Worm (Caenorhabditis elegans) whole organism, dauer: ENCODE results near the gene F49F1.10.
"Not testable (repeated sequence)": the region's sequence is repeated elsewhere in the genome, so short reads cannot be mapped to it uniquely, and the experiment has no call there.

Experiments
- unc-62 ChIP-seq: sonication (generic microtip); optimal IDR thresholded peaks from 2 replicates; lab custom pipeline; 2017; ENCODE audit warnings: missing biosample characterization, missing genetic modification reagents, missing genetic modification characterization

The F49F1.10 gene

ce11 chrIV:4142986-4143385, 4.1 kb upstream of the F49F1.10 start, which contains the start of gene F49F1.12:
Gene F49F1.12 (minus strand): TSS chrIV:4143086.
- not testable (repeated sequence) for TF ChIP-seq unc-62 (GFP tag; lab: Kevin White, UChicago)

DNA sequence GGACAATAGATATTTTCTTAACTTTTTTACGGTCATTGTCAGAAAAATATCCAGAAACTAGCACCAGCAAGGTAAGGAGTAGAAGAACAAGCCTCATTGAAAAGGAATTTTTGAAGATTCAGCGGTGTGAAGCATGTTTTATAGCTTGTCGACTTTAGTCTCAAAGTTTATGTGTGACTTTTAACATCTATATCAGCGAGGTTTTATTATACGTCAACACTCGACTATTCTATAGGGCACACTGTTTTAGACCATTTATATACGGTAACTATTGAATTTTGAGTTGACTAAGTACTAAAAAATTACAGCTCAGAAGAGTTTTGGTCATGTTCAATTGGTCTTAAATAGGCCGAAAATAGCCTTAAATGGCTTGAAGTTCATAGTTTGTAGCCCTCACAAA, 2.4 kb upstream of the F49F1.10 start, which contains the start of gene F49F1.11:
Gene F49F1.11, minus strand, starts transcription at position 101 of the 400 bp plus-strand sequence.
- TF ChIP-seq unc-62 (GFP tag; lab: Kevin White, UChicago) = no peak

DNA sequence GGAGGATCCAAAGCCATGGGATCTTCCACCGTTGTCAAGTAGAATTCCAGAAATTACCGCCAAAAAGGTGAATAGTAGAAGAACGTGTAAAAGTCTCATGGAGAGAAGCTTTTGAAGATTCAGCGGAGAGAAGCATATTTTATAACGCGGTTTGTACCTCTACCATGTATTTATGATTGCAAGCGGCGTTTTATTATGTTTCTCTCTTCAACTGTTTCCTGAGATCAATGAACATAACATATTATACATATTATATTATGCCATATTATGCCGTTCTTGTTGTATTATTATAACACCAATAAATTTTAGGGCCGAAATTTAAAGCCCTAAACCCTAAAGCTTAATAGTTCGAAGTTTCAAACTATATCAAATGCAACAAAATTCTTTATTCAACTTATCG, 1.3 kb upstream of the F49F1.10 start, which contains the start of gene F49F1.18:
Gene F49F1.18, minus strand, starts transcription at position 101 of the 400 bp plus-strand sequence.
- TF ChIP-seq unc-62 (GFP tag; lab: Kevin White, UChicago) = no peak

DNA sequence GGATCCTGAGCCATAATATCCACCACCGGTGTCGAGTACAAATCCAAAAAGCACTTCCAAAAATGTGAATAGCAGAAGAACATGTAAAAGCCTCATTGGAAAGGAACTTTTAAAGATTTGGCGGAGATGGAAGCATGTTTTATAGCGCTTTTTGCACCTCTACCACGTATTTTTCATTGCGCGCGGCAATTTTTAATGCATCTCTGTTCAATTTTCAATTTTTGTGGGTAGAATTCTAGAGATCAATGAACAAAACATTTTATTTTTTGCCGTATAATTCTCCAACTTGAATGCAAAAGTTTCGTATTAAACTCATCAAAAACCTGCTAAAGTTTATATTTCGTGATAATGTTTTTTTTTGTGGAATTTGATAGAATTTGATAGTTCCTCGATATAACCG, 1.4 kb downstream of the F49F1.10 start, which contains the start of gene F49F1.9:
Gene F49F1.9, minus strand, starts transcription at position 101 of the 400 bp plus-strand sequence.
- no peak for TF ChIP-seq unc-62 (GFP tag; lab: Kevin White, UChicago)

ce11 chrIV:4135744-4136143, 3.2 kb downstream of the F49F1.10 start, which contains the start of gene F49F1.17:
Gene F49F1.17 (minus strand): TSS chrIV:4135844.
- TF ChIP-seq unc-62 (GFP tag; lab: Kevin White, UChicago) = no peak

ce11 chrIV:4125657-4126056, 13.3 kb downstream of the F49F1.10 start, which contains the start of gene F49F1.7:
Gene F49F1.7 (minus strand): TSS chrIV:4125757.
- TF ChIP-seq unc-62 (GFP tag; lab: Kevin White, UChicago) = not testable (repeated sequence)

DNA sequence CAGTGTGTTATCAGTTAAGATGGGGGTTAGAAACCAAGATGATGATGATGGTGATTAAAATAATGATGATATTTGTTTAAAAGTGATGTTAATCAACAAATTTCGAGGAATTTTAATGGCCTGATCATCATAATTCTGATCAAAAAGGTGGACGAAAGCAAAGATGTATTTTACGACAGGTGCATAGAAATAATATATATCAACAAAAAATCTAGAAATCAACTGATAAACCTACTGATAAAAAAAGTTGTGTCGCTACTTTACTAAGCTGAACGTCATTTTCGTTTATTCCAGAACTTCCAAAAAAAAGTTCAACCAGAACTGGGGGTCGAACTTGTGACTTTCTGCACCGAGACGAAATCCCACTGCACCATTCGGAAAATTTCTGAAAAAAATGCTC, 15.8 kb downstream of the F49F1.10 start, which contains the start of gene mul-1:
Gene mul-1, minus strand, starts transcription at position 84 of the 400 bp plus-strand sequence.
- TF ChIP-seq unc-62 (GFP tag; lab: Kevin White, UChicago) = no peak

ce11 chrIV:4121055-4121454, 17.9 kb downstream of the F49F1.10 start:
- no peak for TF ChIP-seq unc-62 (GFP tag; lab: Kevin White, UChicago)

DNA sequence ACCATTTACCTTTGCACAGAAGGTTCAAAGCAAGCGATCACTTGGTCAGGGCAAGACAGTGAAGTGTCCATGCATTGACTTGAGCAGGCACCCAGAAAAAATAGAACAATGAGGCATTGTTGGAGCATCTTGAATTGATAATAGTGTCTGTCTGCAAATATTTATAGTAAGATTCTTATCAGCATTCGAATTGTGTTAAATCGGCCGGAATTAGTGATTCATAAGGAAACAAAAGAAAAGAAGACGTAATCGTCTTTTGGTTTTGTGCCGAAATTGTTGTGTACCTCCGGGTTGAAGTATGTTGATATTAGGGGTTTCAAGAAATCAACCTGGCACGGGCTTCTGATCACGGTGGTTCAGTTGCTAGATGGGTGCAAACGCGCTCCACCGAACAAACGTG, 18.7 kb downstream of the F49F1.10 start, which contains the start of gene F49F1.5:
Gene F49F1.5, minus strand, starts transcription at position 153 of the 400 bp plus-strand sequence.
- TF ChIP-seq unc-62 (GFP tag; lab: Kevin White, UChicago) = no peak

DNA sequence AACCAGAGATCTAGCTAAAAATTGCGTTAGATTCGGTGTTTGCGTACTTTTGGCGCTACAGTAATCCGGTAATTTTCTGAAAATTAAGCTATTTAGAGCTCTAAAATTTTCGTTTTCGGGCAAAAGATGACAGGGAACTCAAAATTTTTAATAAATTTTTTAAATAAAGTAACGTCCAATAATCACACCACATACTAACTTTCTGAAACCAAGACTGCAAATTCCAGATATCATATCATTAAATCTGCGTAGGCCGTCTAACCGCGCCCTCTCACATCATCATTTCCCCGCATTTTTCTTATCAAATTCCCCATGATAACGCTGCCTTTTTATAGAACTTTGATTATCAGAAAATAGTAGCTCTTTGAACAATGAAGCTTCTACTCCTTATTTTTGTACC, 21.5 kb downstream of the F49F1.10 start, which contains the start of gene drd-50:
Gene drd-50, plus strand, starts transcription at position 301 of the 400 bp plus-strand sequence.
- TF ChIP-seq unc-62 (GFP tag; lab: Kevin White, UChicago) = no peak

DNA sequence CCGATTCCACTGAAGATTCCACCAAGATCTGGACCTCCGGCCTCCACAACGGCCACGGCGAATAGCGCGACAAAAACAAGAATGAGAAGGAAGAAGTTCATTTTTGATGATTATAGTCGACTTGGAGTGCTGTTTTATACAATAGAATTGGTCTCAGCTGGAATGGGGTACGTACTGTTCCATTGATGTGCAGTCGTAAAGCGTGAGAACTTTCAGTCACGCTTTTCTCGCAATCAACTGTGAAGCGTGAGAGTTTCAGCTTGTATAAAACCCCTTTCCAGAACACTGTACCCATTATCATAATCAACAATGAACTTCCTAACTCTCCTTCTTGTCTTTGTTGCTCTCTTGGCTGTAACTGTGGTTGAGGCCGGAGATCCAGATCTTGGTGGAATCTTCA, 23.3 kb downstream of the F49F1.10 start, which contains the start of the genes F49F1.4 and F49F1.2:
Gene F49F1.4, minus strand, starts transcription at position 101 of the 400 bp plus-strand sequence.
Gene F49F1.2, plus strand, starts transcription at position 310 of the 400 bp plus-strand sequence.
- no peak for TF ChIP-seq unc-62 (GFP tag; lab: Kevin White, UChicago)

- TF ChIP-seq unc-62 (GFP tag; lab: Kevin White, UChicago) = no peak
Observed at ce11 chrIV:4114526-4114925, 24.4 kb downstream of the F49F1.10 start, which contains the start of gene F49F1.15. Gene F49F1.15 (minus strand): TSS chrIV:4114626.

DNA sequence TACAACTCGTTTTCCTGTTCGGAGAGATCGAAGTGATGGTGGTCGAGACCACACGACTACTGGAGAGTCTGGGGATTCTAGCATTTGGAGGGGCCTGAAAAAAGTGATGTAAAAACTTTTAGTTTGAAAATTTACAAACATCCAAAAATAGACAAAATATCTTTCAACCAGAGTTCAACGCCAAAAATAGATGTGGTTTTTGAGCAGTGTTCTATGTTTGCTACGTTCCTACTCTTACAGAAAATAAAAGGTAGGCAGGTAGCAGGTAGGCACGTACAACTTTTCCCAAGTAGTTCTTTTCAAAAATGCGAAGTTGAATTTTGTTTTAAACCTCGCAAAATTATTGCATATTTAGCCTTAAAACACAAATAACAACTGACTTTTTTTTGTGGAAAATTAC, 26.5 kb downstream of the F49F1.10 start, which contains the start of gene F49F1.14:
Gene F49F1.14, minus strand, starts transcription at position 101 of the 400 bp plus-strand sequence.
- TF ChIP-seq unc-62 (GFP tag; lab: Kevin White, UChicago) = no peak

DNA sequence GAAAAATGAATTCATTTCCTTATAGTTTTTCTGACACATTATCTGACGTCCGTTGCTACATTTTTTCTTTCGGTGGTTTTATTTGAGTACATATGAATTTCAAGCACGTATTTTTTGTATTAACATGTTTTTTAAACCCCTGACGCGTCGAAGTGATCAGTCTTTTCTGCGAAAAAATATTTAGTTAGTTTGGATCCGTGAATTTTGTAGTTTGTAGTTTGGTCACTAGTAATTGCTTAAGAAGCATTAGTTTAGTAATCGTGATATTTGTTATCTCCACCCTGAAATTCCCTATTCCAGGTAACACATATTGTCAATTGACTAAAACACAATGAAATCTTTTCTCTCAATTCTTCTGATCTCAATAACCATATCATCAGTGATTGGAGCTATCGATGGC, 30.2 kb downstream of the F49F1.10 start, which contains the start of gene C35B1.7:
Gene C35B1.7, plus strand, starts transcription at position 301 of the 400 bp plus-strand sequence.
- no peak for TF ChIP-seq unc-62 (GFP tag; lab: Kevin White, UChicago)

DNA sequence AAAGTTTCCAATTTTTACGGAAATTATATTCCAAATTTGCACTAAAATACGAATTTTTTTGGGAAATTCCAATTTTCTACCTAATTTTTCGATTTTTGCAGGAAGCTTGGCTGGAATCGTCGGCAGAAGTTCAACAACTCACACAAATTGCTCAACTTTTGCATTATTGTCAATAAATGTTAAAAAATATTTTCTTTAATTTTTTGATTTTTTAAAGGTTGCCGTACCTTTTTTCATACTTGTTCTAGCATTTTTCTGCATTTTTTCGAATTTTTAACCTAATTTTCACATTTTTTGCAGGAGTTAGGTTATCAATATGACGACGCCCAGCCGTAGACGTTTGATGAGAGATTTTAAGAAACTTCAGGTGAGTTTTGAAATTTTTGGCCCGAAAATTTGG, 36.2 kb downstream of the F49F1.10 start, which contains the start of gene ubc-1:
Gene ubc-1, plus strand, starts transcription at position 301 of the 400 bp plus-strand sequence.
- no peak for TF ChIP-seq unc-62 (GFP tag; lab: Kevin White, UChicago)

DNA sequence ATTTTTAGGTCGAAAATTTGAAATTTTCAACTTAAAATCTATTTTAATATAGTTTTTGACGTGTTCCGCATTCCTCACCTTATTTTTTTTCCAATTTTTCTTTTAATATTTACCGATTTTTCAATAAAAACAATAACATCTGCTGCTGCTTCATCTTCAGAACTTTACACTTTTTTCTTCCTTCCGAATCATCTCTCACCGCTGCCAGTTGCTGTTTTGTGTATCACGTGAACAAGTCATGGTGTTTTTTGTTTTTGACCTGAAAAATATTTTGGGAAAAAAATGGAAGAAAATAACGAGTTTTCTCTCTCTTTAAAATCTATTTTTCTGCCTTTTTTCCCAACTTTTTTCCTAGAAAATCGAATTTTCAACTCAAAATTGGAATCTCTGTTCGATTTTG, 39.1 kb downstream of the F49F1.10 start:
- TF ChIP-seq unc-62 (GFP tag; lab: Kevin White, UChicago) = no peak
